Worm (Caenorhabditis elegans) whole organism, late embryonic: Measurements from ENCODE around the gene srx-23.
A peak's percentile ranks its signal among the peaks of the same experiment; 100 is the strongest.

Experiments
- F13H6.1 ChIP-seq: sonication (generic microtip); optimal IDR thresholded peaks from 2 replicates; lab custom pipeline; 2016; ENCODE audit warnings: missing genetic modification characterization, missing compliant biosample characterization
- K09A11.1 ChIP-seq: sonication (generic microtip); optimal IDR thresholded peaks from 2 replicates; lab custom pipeline; 2017; ENCODE audit warnings: antibody characterized with exemption, mild to moderate bottlenecking, missing genetic modification characterization, missing compliant biosample characterization; ENCODE audit not compliant: insufficient read depth
- ceh-14 ChIP-seq: sonication (generic microtip); optimal IDR thresholded peaks from 2 replicates; lab custom pipeline; 2016; ENCODE audit warnings: missing genotype, missing genetic modification characterization, missing compliant biosample characterization
- ceh-2 ChIP-seq: sonication (generic microtip); optimal IDR thresholded peaks from 2 replicates; lab custom pipeline; 2016; ENCODE audit warnings: missing genotype, missing genetic modification characterization, missing compliant biosample characterization
- ceh-22 ChIP-seq: sonication (generic microtip); optimal IDR thresholded peaks from 2 replicates; lab custom pipeline; 2017; ENCODE audit warnings: missing biosample characterization, missing genetic modification characterization
- ceh-24 ChIP-seq: sonication (generic microtip); optimal IDR thresholded peaks from 2 replicates; lab custom pipeline; 2016; ENCODE audit warnings: mild to moderate bottlenecking, missing genetic modification characterization, missing compliant biosample characterization
- ceh-30 ChIP-seq: fragments of 150-350 bp; optimal IDR thresholded peaks from 2 replicates; lab custom pipeline; 2014; ENCODE audit warnings: missing biosample characterization, missing genetic modification characterization
- ceh-45 ChIP-seq: fragments of 200-800 bp; sonication (Bioruptor generic); IDR thresholded peaks from 2 replicates; pipeline ENCODE4 v1.3.6; 2022; ENCODE audit warnings: missing genetic modification reagents, missing genetic modification characterization, missing compliant biosample characterization
- ceh-48 ChIP-seq: sonication (generic microtip); optimal IDR thresholded peaks from 2 replicates; lab custom pipeline; 2016; ENCODE audit warnings: missing genetic modification characterization, inconsistent platforms, missing compliant biosample characterization
- dmd-4 ChIP-seq: sonication (generic microtip); optimal IDR thresholded peaks from 2 replicates; lab custom pipeline; 2016; ENCODE audit warnings: borderline replicate concordance, missing genetic modification characterization, missing compliant biosample characterization
- dve-1 ChIP-seq: sonication (generic microtip); optimal IDR thresholded peaks from 2 replicates; lab custom pipeline; 2017; ENCODE audit warnings: antibody characterized with exemption, mild to moderate bottlenecking, missing genetic modification characterization, missing compliant biosample characterization
- elt-2 ChIP-seq: sonication (generic microtip); optimal IDR thresholded peaks from 2 replicates; lab custom pipeline; 2016; ENCODE audit warnings: missing genetic modification reagents, missing genetic modification characterization, missing compliant biosample characterization
- hlh-13 ChIP-seq: fragments of 200-800 bp; sonication (Bioruptor generic); optimal IDR thresholded peaks from 2 replicates; lab custom pipeline; 2018; ENCODE audit warnings: mild to moderate bottlenecking, missing genetic modification characterization, missing compliant biosample characterization
- hlh-15 ChIP-seq: sonication (generic microtip); optimal IDR thresholded peaks from 2 replicates; lab custom pipeline; 2016; ENCODE audit warnings: missing genetic modification characterization, missing compliant biosample characterization
- hlh-6 ChIP-seq: sonication (generic microtip); optimal IDR thresholded peaks from 2 replicates; lab custom pipeline; 2016; ENCODE audit warnings: missing genotype, missing genetic modification characterization, missing compliant biosample characterization
- hlh-8 ChIP-seq: sonication (generic microtip); optimal IDR thresholded peaks from 2 replicates; lab custom pipeline; 2016; ENCODE audit warnings: missing genotype, missing genetic modification characterization, missing compliant biosample characterization
- lin-11 ChIP-seq: fragments of 200-800 bp; sonication (Bioruptor generic); optimal IDR thresholded peaks from 2 replicates; lab custom pipeline; 2018; ENCODE audit warnings: mild to moderate bottlenecking, missing genetic modification characterization, missing compliant biosample characterization
- madf-2 ChIP-seq: sonication (generic microtip); optimal IDR thresholded peaks from 2 replicates; lab custom pipeline; 2017; ENCODE audit warnings: missing genetic modification characterization, missing compliant biosample characterization
- nfya-1 ChIP-seq: sonication (generic microtip); optimal IDR thresholded peaks from 2 replicates; lab custom pipeline; 2017; ENCODE audit warnings: missing genetic modification characterization, mild to moderate bottlenecking, missing compliant biosample characterization, antibody characterized with exemption, moderate library complexity
- nhr-232 ChIP-seq: sonication (generic microtip); optimal IDR thresholded peaks from 2 replicates; lab custom pipeline; 2016; ENCODE audit warnings: missing genetic modification characterization, missing compliant biosample characterization
- pag-3 ChIP-seq: sonication (generic microtip); optimal IDR thresholded peaks from 2 replicates; lab custom pipeline; 2016; ENCODE audit warnings: missing compliant biosample characterization, missing genetic modification characterization, borderline replicate concordance
- pat-9 ChIP-seq: fragments of 200-800 bp; sonication (Bioruptor generic); optimal IDR thresholded peaks from 2 replicates; lab custom pipeline; 2018; ENCODE audit warnings: mild to moderate bottlenecking, missing genetic modification characterization, moderate library complexity, missing compliant biosample characterization
- pha-4 ChIP-seq: fragments of 150-350 bp; optimal IDR thresholded peaks from 2 replicates; lab custom pipeline; 2018; ENCODE audit warnings: missing biosample characterization, missing genetic modification reagents, missing genetic modification characterization
- ref-2 ChIP-seq: sonication (generic microtip); optimal IDR thresholded peaks from 2 replicates; lab custom pipeline; 2016; ENCODE audit warnings: missing genetic modification characterization, missing compliant biosample characterization
- rnt-1 ChIP-seq: sonication (generic microtip); optimal IDR thresholded peaks from 2 replicates; lab custom pipeline; 2016; ENCODE audit warnings: missing genetic modification characterization, missing compliant biosample characterization
- sdc-2 ChIP-seq: sonication (generic microtip); optimal IDR thresholded peaks from 2 replicates; lab custom pipeline; 2016; ENCODE audit warnings: missing genotype, missing genetic modification characterization, missing compliant biosample characterization
- syd-9 ChIP-seq: sonication (generic microtip); optimal IDR thresholded peaks from 2 replicates; lab custom pipeline; 2016; ENCODE audit warnings: mild to moderate bottlenecking, missing genetic modification characterization, moderate library complexity, missing compliant biosample characterization
- tbx-2 ChIP-seq: sonication (generic microtip); optimal IDR thresholded peaks from 2 replicates; lab custom pipeline; 2016; ENCODE audit warnings: missing genetic modification characterization, missing compliant biosample characterization
- tbx-7 ChIP-seq: sonication (generic microtip); optimal IDR thresholded peaks from 2 replicates; lab custom pipeline; 2016; ENCODE audit warnings: missing genotype, missing genetic modification characterization, missing compliant biosample characterization
- unc-3 ChIP-seq, 2 experiments: fragments of 200-800 bp in 1 of 2; sonication (Bioruptor generic) in 1 of 2; sonication (generic microtip) in 1 of 2; conservative IDR thresholded peaks in 1 of 2; optimal IDR thresholded peaks in 1 of 2; 2 replicates each; pipeline versions ENCODE4 v1.3.6 to Lab custom; 2016 to 2022; ENCODE audit warnings: missing compliant biosample characterization in 2 of 2, missing genetic modification characterization in 2 of 2, missing genetic modification reagents in 1 of 2
- unc-42 ChIP-seq: sonication (generic microtip); optimal IDR thresholded peaks from 2 replicates; lab custom pipeline; 2016; ENCODE audit warnings: missing genotype, missing genetic modification characterization, missing compliant biosample characterization
- unc-55 ChIP-seq: sonication (generic microtip); optimal IDR thresholded peaks from 2 replicates; lab custom pipeline; 2017; ENCODE audit warnings: missing biosample characterization, missing genetic modification reagents, missing genetic modification characterization
- unc-86 ChIP-seq: sonication (generic microtip); optimal IDR thresholded peaks from 2 replicates; lab custom pipeline; 2016; ENCODE audit warnings: missing genetic modification characterization, missing compliant biosample characterization

The srx-23 gene

DNA sequence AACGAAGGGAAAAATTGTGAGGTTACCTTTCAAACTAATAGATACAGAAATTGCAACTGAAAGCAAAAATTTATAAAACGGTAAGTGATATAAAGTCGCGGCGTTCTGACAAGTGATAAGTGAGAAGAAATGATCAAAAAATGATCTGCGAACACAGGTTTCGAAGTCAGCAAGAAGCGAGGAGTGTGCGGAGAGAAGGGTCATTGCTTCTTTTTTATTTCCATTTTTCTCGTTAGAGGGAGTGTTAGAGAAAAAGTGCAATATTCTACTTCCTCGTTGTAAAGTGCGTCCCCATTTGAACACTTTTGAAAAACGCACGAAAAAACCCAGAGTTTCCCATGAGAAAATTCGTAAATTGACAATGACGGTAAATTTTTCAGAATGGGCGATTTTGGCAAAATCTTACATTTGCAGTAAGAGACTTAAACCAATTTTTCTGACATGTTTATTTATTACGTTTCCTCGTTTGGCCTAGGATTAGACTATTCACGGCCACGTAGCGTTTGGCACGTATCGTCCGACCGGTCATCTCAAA lies 5.5 kb upstream of the srx-23 start, which contains the start of the genes fbxa-72 and srx-21:
fbxa-72 (minus strand) TSS at position 204 of the 535 bp plus-strand sequence.
srx-21 (plus strand) TSS at position 485 of the 535 bp plus-strand sequence.
- TF ChIP-seq ceh-30 (no peak), pat-9 (tag; lab: Kevin White, UChicago) (no peak), ceh-45 (GFP tag; lab: Robert Waterston, UW) (no peak), nfya-1 (no peak), hlh-15 (no peak), tbx-7 (tag; lab: Kevin White, UChicago) (no peak), madf-2 (tag; lab: Kevin White, UChicago) (no peak), ref-2 (tag; lab: Kevin White, UChicago) (no peak), K09A11.1 (tag; lab: Kevin White, UChicago) (no peak)

ce11 chrV:679663-680062 lies 2.5 kb upstream of the srx-23 start, which contains the start of gene srx-22:
TSS of gene srx-22 (plus strand) at chrV:679963.
- TF ChIP-seq pha-4 (tag; lab: Kevin White, UChicago) (no peak), unc-55 (GFP tag; lab: Kevin White, UChicago) (no peak), syd-9 (tag; lab: Kevin White, UChicago) (no peak), elt-2 (no peak), ceh-24 (tag; lab: Kevin White, UChicago) (no peak), lin-11 (tag; lab: Kevin White, UChicago) (no peak), F13H6.1 (tag; lab: Kevin White, UChicago) (no peak)

- TF ChIP-seq tbx-7 (tag; lab: Kevin White, UChicago), result no peak
- no peak for TF ChIP-seq pag-3 (tag; lab: Kevin White, UChicago)
- TF ChIP-seq nfya-1, result no peak
- TF ChIP-seq ceh-24 (tag; lab: Kevin White, UChicago), result no peak
- TF ChIP-seq unc-86 (tag; lab: Kevin White, UChicago), result no peak
- no peak for TF ChIP-seq dmd-4 (tag; lab: Kevin White, UChicago)
- no peak for TF ChIP-seq hlh-13 (GFP tag; lab: Kevin White, UChicago)
- no peak for TF ChIP-seq ceh-45 (GFP tag; lab: Robert Waterston, UW)
- no peak for TF ChIP-seq sdc-2 (tag; lab: Kevin White, UChicago)
- TF ChIP-seq unc-42 (tag; lab: Kevin White, UChicago), result no peak
- TF ChIP-seq ceh-2 (tag; lab: Kevin White, UChicago), result no peak
- TF ChIP-seq hlh-8, result no peak
- no peak for TF ChIP-seq F13H6.1 (tag; lab: Kevin White, UChicago)
- TF ChIP-seq hlh-6 (tag; lab: Kevin White, UChicago), result no peak
- no peak for TF ChIP-seq ceh-22
- TF ChIP-seq unc-3 (GFP tag; conservative IDR thresholded peaks at IDR 0.05; lab: Robert Waterston, UW), result no peak
- no peak for TF ChIP-seq unc-3 (tag; optimal IDR thresholded peaks at IDR 0.05; lab: Kevin White, UChicago)
- no peak for TF ChIP-seq unc-55 (GFP tag; lab: Kevin White, UChicago)
- no peak for TF ChIP-seq elt-2
- no peak for TF ChIP-seq ceh-48
Observed at ce11 chrV:683858-684257, 1.7 kb downstream of the srx-23 start, which contains the start of gene F31F4.1. TSS of gene F31F4.1 (plus strand) at chrV:684060.

- TF ChIP-seq ceh-48 (peak; percentile 32), nhr-232 (tag; lab: Kevin White, UChicago) (no peak), ceh-14 (tag; lab: Kevin White, UChicago) (no peak), tbx-2 (tag; lab: Kevin White, UChicago) (no peak), F13H6.1 (tag; lab: Kevin White, UChicago) (no peak), rnt-1 (tag; lab: Kevin White, UChicago) (no peak), dve-1 (tag; lab: Kevin White, UChicago) (no peak)
Observed at ce11 chrV:687384-687783, 5.3 kb downstream of the srx-23 start, which contains the start of gene H25P19.1. TSS of gene H25P19.1 (plus strand) at chrV:687684.
